Fruit fly (Drosophila melanogaster): Measurements from ENCODE around the gene tst.

The tst gene

DNA sequence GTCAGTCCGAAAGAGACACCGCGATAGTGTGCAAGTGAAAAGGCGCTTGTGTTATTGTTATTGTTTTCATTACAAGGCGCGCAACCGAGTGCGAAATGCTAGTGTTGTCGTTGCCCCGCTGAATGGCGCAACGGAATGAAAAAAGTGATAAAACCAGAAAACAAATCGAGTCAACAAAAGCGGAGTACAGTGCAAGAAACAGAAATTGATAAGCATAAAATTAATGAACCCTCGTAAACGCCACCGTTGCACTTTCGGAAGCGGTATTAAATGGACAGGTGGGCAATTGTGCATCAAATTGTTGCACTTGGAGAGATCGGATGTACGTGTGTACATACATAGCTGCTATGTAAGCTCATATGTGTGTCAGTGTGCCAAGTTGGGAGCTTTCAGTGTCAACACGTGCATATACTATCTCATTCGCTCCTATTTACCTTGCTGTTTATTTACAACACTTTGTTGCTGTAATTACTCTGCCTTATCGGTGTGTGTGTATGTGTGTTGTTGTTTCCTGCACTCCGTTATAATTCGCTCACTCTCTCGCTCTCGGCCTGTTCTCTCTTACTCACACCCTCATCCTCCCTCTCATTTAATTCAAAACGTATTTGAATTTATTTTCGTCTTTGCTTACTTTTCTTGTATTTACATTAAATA, 49.2 kb downstream of the tst start:
- no peak for TF ChIP-seq noc (tag; optimal IDR thresholded peaks at IDR 0.05)

- peak; percentile 89 for TF ChIP-seq noc (tag; optimal IDR thresholded peaks at IDR 0.05)
Observed at dm6 chr3R:23722680-23723372, 49.8 kb downstream of the tst start, which contains the start of gene CG10365. Gene CG10365 (plus strand): TSS chr3R:23723331.

dm6 chr3R:23721936-23722335, 50.7 kb downstream of the tst start:
- TF ChIP-seq noc (tag; optimal IDR thresholded peaks at IDR 0.05): peak; percentile 44

- TF ChIP-seq noc (tag; optimal IDR thresholded peaks at IDR 0.05): no peak
Observed at dm6 chr3R:23721525-23721924, 51.1 kb downstream of the tst start, which contains the start of gene CG10232. Gene CG10232 (minus strand): TSS chr3R:23721625.
